Fruit fly (Drosophila melanogaster) Kc167 (cell line): Measurements from ENCODE around the gene QIL1.

Experiments
- Sin3A ChIP-seq: fragments of >200 bp; optimal IDR thresholded peaks from 2 replicates; lab custom pipeline; 2018; ENCODE audit warnings: missing external identifiers
- h ChIP-seq: fragments of >200 bp; optimal IDR thresholded peaks from 3 replicates; lab custom pipeline; 2018; ENCODE audit warnings: missing external identifiers
- ttk ChIP-seq: sonication (Bioruptor generic); optimal IDR thresholded peaks from 2 replicates; lab custom pipeline; 2017; ENCODE audit warnings: missing external identifiers

- no peak for TF ChIP-seq Sin3A (lab: Kevin White, UChicago)
- no peak for TF ChIP-seq ttk
- TF ChIP-seq h (lab: Kevin White, UChicago) = no peak
These were observed 21.3 kb downstream of the QIL1 start, which contains the start of gene Oatp74D for dm6 chr3L:17486794-17487726.
